Worm (Caenorhabditis elegans) whole organism, mixed stage, embryonic: ENCODE results near the gene nhr-218.

Experiments
- M03D4.4 ChIP-seq: sonication (generic microtip); optimal IDR thresholded peaks from 2 replicates; lab custom pipeline; 2017; ENCODE audit warnings: mild to moderate bottlenecking, missing genetic modification characterization, missing compliant biosample characterization
- blmp-1 ChIP-seq: fragments of 150-350 bp; optimal IDR thresholded peaks from 2 replicates; lab custom pipeline; 2014; ENCODE audit warnings: missing biosample characterization, missing genetic modification characterization
- ceh-39 ChIP-seq: fragments of 150-350 bp; optimal IDR thresholded peaks from 2 replicates; lab custom pipeline; 2014; ENCODE audit warnings: missing biosample characterization, missing genetic modification characterization
- ces-1 ChIP-seq: fragments of 150-350 bp; optimal IDR thresholded peaks from 2 replicates; lab custom pipeline; 2014; ENCODE audit warnings: missing biosample characterization, missing genetic modification reagents, missing genetic modification characterization
- cnd-1 ChIP-seq: fragments of 200-800 bp; sonication (Bioruptor generic); optimal IDR thresholded peaks from 2 replicates; lab custom pipeline; 2018; ENCODE audit warnings: mild to moderate bottlenecking, missing genetic modification characterization, missing compliant biosample characterization
- drap-1 ChIP-seq: fragments of 200-800 bp; sonication (Bioruptor generic); optimal IDR thresholded peaks from 3 replicates; lab custom pipeline; 2018; ENCODE audit warnings: mild to moderate bottlenecking, missing genetic modification characterization, missing compliant biosample characterization
- elt-1 ChIP-seq: sonication (generic microtip); optimal IDR thresholded peaks from 2 replicates; lab custom pipeline; 2017; ENCODE audit warnings: missing genetic modification characterization, mild to moderate bottlenecking, missing compliant biosample characterization, antibody characterized with exemption, moderate library complexity, borderline replicate concordance; ENCODE audit not compliant: insufficient read depth
- elt-3 ChIP-seq: fragments of 150-350 bp; optimal IDR thresholded peaks from 2 replicates; lab custom pipeline; 2014; ENCODE audit warnings: missing biosample characterization, missing genetic modification characterization
- flh-1 ChIP-seq: fragments of 200-800 bp; sonication (Bioruptor generic); optimal IDR thresholded peaks from 2 replicates; lab custom pipeline; 2018; ENCODE audit warnings: mild to moderate bottlenecking, missing genetic modification characterization, moderate library complexity, missing compliant biosample characterization
- hlh-1 ChIP-seq: fragments of 150-350 bp; optimal IDR thresholded peaks from 2 replicates; lab custom pipeline; 2014; ENCODE audit warnings: missing biosample characterization, missing genetic modification reagents, missing genetic modification characterization
- lin-13 ChIP-seq: fragments of 150-350 bp; optimal IDR thresholded peaks from 2 replicates; lab custom pipeline; 2014; ENCODE audit warnings: missing biosample characterization, missing genetic modification characterization
- lsy-2 ChIP-seq: fragments of 150-350 bp; optimal IDR thresholded peaks from 2 replicates; lab custom pipeline; 2014; ENCODE audit warnings: missing biosample characterization, missing genetic modification characterization
- mab-5 ChIP-seq: fragments of 150-350 bp; optimal IDR thresholded peaks from 2 replicates; lab custom pipeline; 2014; ENCODE audit warnings: missing biosample characterization, missing genetic modification characterization
- mep-1 ChIP-seq: fragments of 150-350 bp; optimal IDR thresholded peaks from 2 replicates; lab custom pipeline; 2017; ENCODE audit warnings: missing biosample characterization, missing genetic modification reagents, missing genetic modification characterization, inconsistent platforms
- mls-2 ChIP-seq: sonication (generic microtip); optimal IDR thresholded peaks from 2 replicates; lab custom pipeline; 2016; ENCODE audit warnings: mild to moderate bottlenecking, missing genetic modification characterization, moderate library complexity, missing compliant biosample characterization
- nhr-12 ChIP-seq: fragments of 150-350 bp; optimal IDR thresholded peaks from 2 replicates; lab custom pipeline; 2014; ENCODE audit warnings: missing biosample characterization, missing genetic modification characterization
- nhr-2 ChIP-seq: fragments of 150-350 bp; optimal IDR thresholded peaks from 2 replicates; lab custom pipeline; 2014; ENCODE audit warnings: missing biosample characterization, missing genetic modification characterization
- nhr-28 ChIP-seq: fragments of 150-350 bp; optimal IDR thresholded peaks from 2 replicates; lab custom pipeline; 2014; ENCODE audit warnings: missing biosample characterization, missing genetic modification characterization
- pha-4 ChIP-seq: fragments of 150-350 bp; optimal IDR thresholded peaks from 2 replicates; lab custom pipeline; 2018; ENCODE audit warnings: missing biosample characterization, missing genetic modification reagents, missing genetic modification characterization
- sem-2 ChIP-seq: fragments of 200-800 bp; sonication (Bioruptor generic); optimal IDR thresholded peaks from 2 replicates; lab custom pipeline; 2018; ENCODE audit warnings: mild to moderate bottlenecking, missing genetic modification characterization, missing compliant biosample characterization
- snpc-4 ChIP-seq: fragments of 150-350 bp; optimal IDR thresholded peaks from 2 replicates; lab custom pipeline; 2014; ENCODE audit warnings: missing biosample characterization, missing genetic modification characterization
- sptf-1 ChIP-seq: sonication (generic microtip); optimal IDR thresholded peaks from 2 replicates; lab custom pipeline; 2017; ENCODE audit warnings: mild to moderate bottlenecking, missing genetic modification characterization, moderate library complexity, missing compliant biosample characterization
- tbx-8 ChIP-seq: fragments of 200-800 bp; sonication (Bioruptor generic); optimal IDR thresholded peaks from 2 replicates; lab custom pipeline; 2018; ENCODE audit warnings: mild to moderate bottlenecking, missing genetic modification characterization, moderate library complexity, missing compliant biosample characterization
- unc-120 ChIP-seq: sonication (generic microtip); optimal IDR thresholded peaks from 2 replicates; lab custom pipeline; 2017; ENCODE audit warnings: missing genetic modification characterization, missing compliant biosample characterization; ENCODE audit not compliant: poor library complexity, severe bottlenecking
- unc-39 ChIP-seq: fragments of 150-350 bp; optimal IDR thresholded peaks from 2 replicates; lab custom pipeline; 2014; ENCODE audit warnings: missing biosample characterization, missing genetic modification characterization
- unc-62 ChIP-seq: fragments of 150-350 bp; optimal IDR thresholded peaks from 2 replicates; lab custom pipeline; 2014; ENCODE audit warnings: missing biosample characterization, missing genetic modification reagents, missing genetic modification characterization
- zip-8 ChIP-seq: fragments of 150-350 bp; optimal IDR thresholded peaks from 2 replicates; lab custom pipeline; 2014; ENCODE audit warnings: missing biosample characterization, missing genetic modification characterization
- ztf-11 ChIP-seq: fragments of 150-350 bp; optimal IDR thresholded peaks from 2 replicates; lab custom pipeline; 2014; ENCODE audit warnings: missing biosample characterization, missing genetic modification characterization

The nhr-218 gene

DNA sequence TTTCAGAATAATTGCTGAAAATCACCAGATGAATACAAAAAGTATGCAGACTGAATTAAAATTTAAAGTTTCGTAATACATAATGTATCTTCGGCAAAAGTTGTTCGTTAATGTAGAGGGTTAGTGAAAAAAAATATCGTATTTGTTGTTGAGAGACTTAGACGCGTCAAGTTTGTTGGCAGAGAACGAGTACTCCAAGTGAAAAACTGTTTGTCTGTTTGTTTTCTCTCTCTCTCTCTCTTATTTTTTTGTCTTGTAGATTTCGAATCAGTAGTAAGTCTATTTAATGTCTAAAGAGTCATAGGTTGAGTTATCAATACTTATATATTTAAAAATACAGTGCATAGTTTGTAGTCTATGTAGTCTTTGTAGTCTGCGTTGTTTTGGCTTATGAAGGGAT is 11.3 kb downstream of the nhr-218 start, which contains the start of the genes fbxa-2 and T13F3.8:
Gene fbxa-2 (minus strand): TSS at position 101 of the 400 bp plus-strand sequence.
Gene T13F3.8 (plus strand): TSS at position 245 of the 400 bp plus-strand sequence.
- TF ChIP-seq nhr-28 (tag; lab: Kevin White, UChicago) (no peak), ceh-39 (no peak), ces-1 (GFP tag; lab: Kevin White, UChicago) (no peak), ztf-11 (no peak), mep-1 (no peak), mls-2 (tag; lab: Kevin White, UChicago) (no peak), zip-8 (no peak), lsy-2 (no peak), nhr-12 (tag; lab: Kevin White, UChicago) (no peak), tbx-8 (GFP tag; lab: Kevin White, UChicago) (no peak), elt-1 (tag; lab: Kevin White, UChicago) (no peak), elt-3 (tag; lab: Kevin White, UChicago) (no peak), mab-5 (tag; lab: Kevin White, UChicago) (no peak), unc-62 (GFP tag; lab: Kevin White, UChicago) (no peak), M03D4.4 (tag; lab: Kevin White, UChicago) (no peak), pha-4 (tag; lab: Kevin White, UChicago) (no peak), cnd-1 (tag; lab: Kevin White, UChicago) (no peak), snpc-4 (tag; lab: Kevin White, UChicago) (no peak), unc-39 (no peak), nhr-2 (tag; lab: Kevin White, UChicago) (no peak)

ce11 chrV:16271121-16271520 is 12.9 kb downstream of the nhr-218 start, which contains the start of gene T13F3.6:
TSS of gene T13F3.6 (minus strand) at chrV:16271221.
- TF ChIP-seq ztf-11 (no peak), sptf-1 (tag; lab: Kevin White, UChicago) (no peak), unc-62 (GFP tag; lab: Kevin White, UChicago) (no peak), unc-39 (no peak), unc-120 (no peak), blmp-1 (no peak)
- TF ChIP-seq, all 35 proteins: peak for 0

DNA sequence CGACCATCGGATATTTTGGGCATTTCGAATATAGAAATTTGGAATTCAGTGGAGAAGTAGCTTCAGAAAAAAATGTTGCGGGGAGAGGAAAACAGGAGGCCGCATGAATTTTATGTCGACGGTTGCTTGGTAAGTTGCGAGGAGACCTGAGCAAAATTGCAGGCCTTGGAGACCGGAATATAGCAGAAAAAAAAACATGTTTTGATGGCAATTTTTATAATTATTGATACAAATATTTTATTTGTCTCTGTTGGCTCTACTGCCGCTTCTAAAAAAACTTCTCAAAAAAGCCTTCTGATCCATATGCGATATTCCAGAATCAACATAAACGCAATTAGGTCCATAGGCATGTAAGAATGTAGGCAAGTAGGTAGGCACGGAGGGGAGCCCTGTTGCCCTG is 17.1 kb downstream of the nhr-218 start, which contains the start of gene pacl-1:
Gene pacl-1 (minus strand): TSS at position 101 of the 400 bp plus-strand sequence.
- no peak for TF ChIP-seq sptf-1 (tag; lab: Kevin White, UChicago)
- TF ChIP-seq elt-3 (tag; lab: Kevin White, UChicago) = no peak
- no peak for TF ChIP-seq tbx-8 (GFP tag; lab: Kevin White, UChicago)
- no peak for TF ChIP-seq zip-8
- no peak for TF ChIP-seq drap-1 (GFP tag; lab: Kevin White, UChicago)
- TF ChIP-seq sem-2 (GFP tag; lab: Kevin White, UChicago) = no peak
- no peak for TF ChIP-seq lin-13 (tag; lab: Kevin White, UChicago)
- no peak for TF ChIP-seq mls-2 (tag; lab: Kevin White, UChicago)
- TF ChIP-seq, all 35 proteins: peak for 0

ce11 chrV:16277918-16278317 is 19.7 kb downstream of the nhr-218 start, which contains the start of gene cyp-37B1:
TSS of gene cyp-37B1 (plus strand) at chrV:16278116.
- TF ChIP-seq flh-1 (no peak), lin-13 (tag; lab: Kevin White, UChicago) (no peak), sem-2 (GFP tag; lab: Kevin White, UChicago) (no peak), unc-120 (no peak), hlh-1 (tag; lab: Kevin White, UChicago) (no peak), lsy-2 (no peak), tbx-8 (GFP tag; lab: Kevin White, UChicago) (no peak), ceh-39 (no peak), snpc-4 (tag; lab: Kevin White, UChicago) (no peak), elt-3 (tag; lab: Kevin White, UChicago) (no peak), elt-1 (tag; lab: Kevin White, UChicago) (no peak)

- TF ChIP-seq cnd-1 (tag; lab: Kevin White, UChicago) (no peak), mep-1 (no peak), nhr-12 (tag; lab: Kevin White, UChicago) (no peak), elt-1 (tag; lab: Kevin White, UChicago) (peak; percentile 63)
These were observed 23.9 kb downstream of the nhr-218 start, which contains the start of gene F28G4.2 for ce11 chrV:16282147-16282546. TSS of gene F28G4.2 (minus strand) at chrV:16282321.

ce11 chrV:16285794-16286193 is 27.6 kb downstream of the nhr-218 start, which contains the start of gene F28G4.4:
TSS of gene F28G4.4 (minus strand) at chrV:16285894.
- TF ChIP-seq nhr-28 (tag; lab: Kevin White, UChicago) (no peak), lin-13 (tag; lab: Kevin White, UChicago) (no peak)
